Worm (Caenorhabditis elegans): ENCODE data around the gene M7.7.

The M7.7 gene

DNA sequence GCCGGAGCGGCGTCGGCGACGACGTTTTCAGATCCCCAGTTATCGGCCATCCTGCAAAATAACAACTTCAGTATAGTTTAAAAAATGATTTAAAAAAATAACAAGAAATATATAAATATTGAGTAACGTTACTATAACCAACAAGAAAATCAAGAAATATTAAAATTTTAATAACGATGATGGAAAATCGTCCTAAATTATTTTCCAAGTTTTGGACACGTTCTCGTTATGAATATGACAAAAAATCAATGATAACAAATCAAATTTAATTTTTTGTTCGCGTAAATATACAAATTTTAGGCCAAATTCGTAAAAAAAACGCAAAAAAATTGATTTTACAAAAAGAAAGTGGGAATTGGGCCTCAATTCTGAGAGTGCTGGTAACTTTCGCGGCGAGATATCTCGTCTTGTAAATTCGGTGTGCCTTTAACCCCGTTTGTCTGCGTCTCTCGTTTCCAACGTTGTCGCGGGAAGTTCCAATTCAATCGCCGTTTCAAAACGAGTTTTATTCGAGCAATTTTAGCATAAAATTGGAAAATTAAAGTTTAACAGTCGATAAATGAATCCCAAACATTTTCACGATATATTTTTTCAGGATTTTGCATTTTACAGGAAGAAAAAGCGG lies 21.5 kb downstream of the M7.7 start, which contains the start of gene rps-5:
TSS of gene rps-5 (minus strand) at position 51 of the 625 bp plus-strand sequence.
- TF ChIP-seq sox-4 (tag; optimal IDR thresholded peaks at IDR 0.05) (no peak), fax-1 (tag; optimal IDR thresholded peaks at IDR 0.05) (no peak), tbx-7 (tag; optimal IDR thresholded peaks at IDR 0.05) (no peak), ceh-48 (tag; optimal IDR thresholded peaks at IDR 0.05) (no peak), ahr-1 (tag; optimal IDR thresholded peaks at IDR 0.05) (no peak), sox-2 (GFP tag; IDR thresholded peaks at IDR 0.05) (no peak), ztf-16 (tag; optimal IDR thresholded peaks at IDR 0.05) (no peak), pax-1 (tag; optimal IDR thresholded peaks at IDR 0.05) (no peak), ceh-18 (tag; optimal IDR thresholded peaks at IDR 0.05) (no peak), rnt-1 (tag; optimal IDR thresholded peaks at IDR 0.05) (no peak), nfya-1 (tag; optimal IDR thresholded peaks at IDR 0.05) (peak; percentile 62), che-1 (tag; optimal IDR thresholded peaks at IDR 0.05) (no peak), unc-42 (tag; optimal IDR thresholded peaks at IDR 0.05) (peak; percentile 72), eyg-1 (tag; optimal IDR thresholded peaks at IDR 0.05) (no peak), fkh-6 (tag; optimal IDR thresholded peaks at IDR 0.05) (no peak), hlh-6 (tag; optimal IDR thresholded peaks at IDR 0.05) (no peak), npax-4 (tag; optimal IDR thresholded peaks at IDR 0.05) (no peak), dmd-4 (tag; optimal IDR thresholded peaks at IDR 0.05; ENCODE audit: borderline replicate concordance) (no peak), ref-2 (tag; optimal IDR thresholded peaks at IDR 0.05) (no peak), F13H6.1 (tag; optimal IDR thresholded peaks at IDR 0.05) (no peak), unc-55 (GFP tag; optimal IDR thresholded peaks at IDR 0.05) (peak; percentile 12)

DNA sequence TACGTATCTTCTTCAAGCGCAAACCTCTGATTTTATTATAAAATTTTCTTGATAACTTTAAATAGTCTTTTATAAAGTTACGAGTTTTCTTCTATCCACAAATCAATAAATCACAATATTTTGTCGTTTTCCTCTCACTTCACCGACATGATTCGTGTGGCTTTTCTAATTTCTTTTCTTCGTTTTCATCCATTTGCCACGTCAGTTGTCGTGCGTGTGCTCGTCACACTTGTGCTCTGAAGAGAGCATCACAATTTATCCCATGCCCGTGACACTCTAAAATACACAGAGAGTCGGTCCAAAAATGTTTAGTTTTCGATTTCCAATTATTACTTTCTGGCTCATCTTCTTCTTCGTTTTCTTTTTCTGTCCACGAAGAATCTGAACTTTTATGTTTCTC lies 22.3 kb downstream of the M7.7 start:
- no peak for TF ChIP-seq Y22D7AL.16 (tag; optimal IDR thresholded peaks at IDR 0.05)
- no peak for TF ChIP-seq dve-1 (tag; optimal IDR thresholded peaks at IDR 0.05)
- TF ChIP-seq tbx-7 (tag; optimal IDR thresholded peaks at IDR 0.05), result no peak
- no peak for TF ChIP-seq fkh-10 (GFP tag; optimal IDR thresholded peaks at IDR 0.05)
- TF ChIP-seq ztf-16 (tag; optimal IDR thresholded peaks at IDR 0.05), result no peak
- no peak for TF ChIP-seq lim-6 (tag; optimal IDR thresholded peaks at IDR 0.05)
- no peak for TF ChIP-seq sdc-2 (tag; optimal IDR thresholded peaks at IDR 0.05)
- no peak for TF ChIP-seq ceh-9 (tag; optimal IDR thresholded peaks at IDR 0.05)
- no peak for TF ChIP-seq unc-3 (GFP tag; conservative IDR thresholded peaks at IDR 0.05)
- TF ChIP-seq unc-3 (tag; optimal IDR thresholded peaks at IDR 0.05), result no peak
- TF ChIP-seq mec-3 (tag; optimal IDR thresholded peaks at IDR 0.05; ENCODE audit: borderline replicate concordance), result no peak
- no peak for TF ChIP-seq sox-2 (GFP tag; IDR thresholded peaks at IDR 0.05)
- TF ChIP-seq che-1 (tag; optimal IDR thresholded peaks at IDR 0.05), result no peak
- TF ChIP-seq ceh-2 (tag; optimal IDR thresholded peaks at IDR 0.05), result no peak
- TF ChIP-seq T23F11.4 (GFP tag; optimal IDR thresholded peaks at IDR 0.05), result no peak
- no peak for TF ChIP-seq ets-4 (tag; optimal IDR thresholded peaks at IDR 0.05)

DNA sequence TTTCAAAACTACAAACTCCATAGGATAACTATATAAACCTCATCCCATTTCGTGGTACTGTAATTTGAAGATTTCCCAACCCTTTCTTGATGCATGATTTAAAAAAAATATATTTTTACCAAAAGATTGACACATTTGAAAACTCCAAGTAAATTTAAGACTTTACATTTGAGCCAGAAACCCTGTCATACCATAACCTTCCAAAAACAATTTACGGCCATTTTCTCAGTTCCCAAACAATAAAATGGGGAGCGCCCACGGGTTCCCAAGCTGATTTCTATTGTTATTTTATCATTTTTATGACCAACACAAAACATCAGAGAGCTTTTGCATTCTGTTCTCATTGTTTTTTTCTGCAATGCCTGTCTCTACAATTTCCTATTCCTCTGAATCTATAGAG lies 23.0 kb downstream of the M7.7 start, which contains the start of gene clc-9:
TSS of gene clc-9 (plus strand) at position 301 of the 400 bp plus-strand sequence.
- no peak for TF ChIP-seq unc-3 (GFP tag; conservative IDR thresholded peaks at IDR 0.05)
- no peak for TF ChIP-seq unc-3 (tag; optimal IDR thresholded peaks at IDR 0.05)
- TF ChIP-seq madf-2 (tag; optimal IDR thresholded peaks at IDR 0.05), result no peak
- TF ChIP-seq ceh-6 (GFP tag; optimal IDR thresholded peaks at IDR 0.05), result no peak
- TF ChIP-seq hlh-8 (tag; optimal IDR thresholded peaks at IDR 0.05), result no peak
- no peak for TF ChIP-seq fkh-6 (tag; optimal IDR thresholded peaks at IDR 0.05)
- TF ChIP-seq dmd-4 (tag; optimal IDR thresholded peaks at IDR 0.05; ENCODE audit: borderline replicate concordance), result no peak
- TF ChIP-seq pag-3 (tag; optimal IDR thresholded peaks at IDR 0.05; ENCODE audit: borderline replicate concordance), result no peak
- no peak for TF ChIP-seq K02D7.2 (tag; optimal IDR thresholded peaks at IDR 0.05)
- no peak for TF ChIP-seq che-1 (tag; optimal IDR thresholded peaks at IDR 0.05)
- TF ChIP-seq ceh-24 (tag; optimal IDR thresholded peaks at IDR 0.05), result no peak
- TF ChIP-seq ceh-48 (tag; optimal IDR thresholded peaks at IDR 0.05), result no peak
- no peak for TF ChIP-seq C38D4.7 (GFP tag; optimal IDR thresholded peaks at IDR 0.05)
- no peak for TF ChIP-seq lin-11 (tag; optimal IDR thresholded peaks at IDR 0.05)
- TF ChIP-seq tbx-2 (tag; optimal IDR thresholded peaks at IDR 0.05), result no peak
- no peak for TF ChIP-seq odd-2 (tag; optimal IDR thresholded peaks at IDR 0.05)
- TF ChIP-seq rnt-1 (tag; optimal IDR thresholded peaks at IDR 0.05), result no peak
- TF ChIP-seq nhr-11 (tag; optimal IDR thresholded peaks at IDR 0.05), result no peak

All from whole organism, late embryonic.